Worm (Caenorhabditis elegans) whole organism, mixed stage, embryonic: ENCODE measurements around the gene chw-1.

Experiments used
- blmp-1 ChIP-seq: fragments of 150-350 bp; optimal IDR thresholded peaks from 2 replicates; lab custom pipeline; 2014; ENCODE audit warnings: missing biosample characterization, missing genetic modification characterization
- ceh-39 ChIP-seq: fragments of 150-350 bp; optimal IDR thresholded peaks from 2 replicates; lab custom pipeline; 2014; ENCODE audit warnings: missing biosample characterization, missing genetic modification characterization
- elt-3 ChIP-seq: fragments of 150-350 bp; optimal IDR thresholded peaks from 2 replicates; lab custom pipeline; 2014; ENCODE audit warnings: missing biosample characterization, missing genetic modification characterization
- flh-1 ChIP-seq: fragments of 200-800 bp; sonication (Bioruptor generic); optimal IDR thresholded peaks from 2 replicates; lab custom pipeline; 2018; ENCODE audit warnings: mild to moderate bottlenecking, missing genetic modification characterization, moderate library complexity, missing compliant biosample characterization
- ham-2 ChIP-seq: fragments of 200-800 bp; sonication (Bioruptor generic); optimal IDR thresholded peaks from 2 replicates; lab custom pipeline; 2018; ENCODE audit warnings: mild to moderate bottlenecking, missing genetic modification characterization, missing compliant biosample characterization
- nhr-76 ChIP-seq: sonication (generic microtip); optimal IDR thresholded peaks from 2 replicates; lab custom pipeline; 2017; ENCODE audit warnings: missing biosample characterization, missing genetic modification characterization
- snpc-4 ChIP-seq: fragments of 150-350 bp; optimal IDR thresholded peaks from 2 replicates; lab custom pipeline; 2014; ENCODE audit warnings: missing biosample characterization, missing genetic modification characterization
- unc-62 ChIP-seq: fragments of 150-350 bp; optimal IDR thresholded peaks from 2 replicates; lab custom pipeline; 2014; ENCODE audit warnings: missing biosample characterization, missing genetic modification reagents, missing genetic modification characterization
- ztf-11 ChIP-seq: fragments of 150-350 bp; optimal IDR thresholded peaks from 2 replicates; lab custom pipeline; 2014; ENCODE audit warnings: missing biosample characterization, missing genetic modification characterization

DNA sequence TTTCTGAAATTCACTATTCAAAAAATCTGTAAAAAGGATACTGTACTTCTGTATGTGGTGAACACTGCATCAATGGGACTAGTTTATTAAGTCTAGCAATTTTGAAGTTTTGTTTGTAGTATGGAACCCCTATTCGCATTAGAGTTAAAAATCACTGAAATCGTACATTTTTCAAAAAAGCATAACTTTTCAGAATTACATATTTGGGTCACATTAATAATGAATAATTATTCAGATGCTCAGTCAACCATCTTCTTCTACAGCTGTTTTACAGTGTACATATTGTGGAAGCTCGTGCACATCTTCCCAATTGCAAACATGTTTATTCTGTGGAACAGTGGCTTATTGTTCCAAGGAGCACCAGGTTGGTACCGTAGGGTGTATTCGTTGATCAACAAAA lies 6.6 kb downstream of the chw-1 start:
- TF ChIP-seq elt-3 (no peak), unc-62 (GFP tag; lab: Kevin White, UChicago) (no peak), ztf-11 (tag; lab: Kevin White, UChicago) (no peak), blmp-1 (tag; lab: Kevin White, UChicago) (no peak), ceh-39 (tag; lab: Kevin White, UChicago) (no peak), ham-2 (GFP tag; lab: Kevin White, UChicago) (no peak), nhr-76 (tag; lab: Kevin White, UChicago) (no peak), flh-1 (no peak), snpc-4 (tag; lab: Kevin White, UChicago) (no peak)
